Worm (Caenorhabditis elegans): ENCODE data around the gene Y43C5A.3.

DNA sequence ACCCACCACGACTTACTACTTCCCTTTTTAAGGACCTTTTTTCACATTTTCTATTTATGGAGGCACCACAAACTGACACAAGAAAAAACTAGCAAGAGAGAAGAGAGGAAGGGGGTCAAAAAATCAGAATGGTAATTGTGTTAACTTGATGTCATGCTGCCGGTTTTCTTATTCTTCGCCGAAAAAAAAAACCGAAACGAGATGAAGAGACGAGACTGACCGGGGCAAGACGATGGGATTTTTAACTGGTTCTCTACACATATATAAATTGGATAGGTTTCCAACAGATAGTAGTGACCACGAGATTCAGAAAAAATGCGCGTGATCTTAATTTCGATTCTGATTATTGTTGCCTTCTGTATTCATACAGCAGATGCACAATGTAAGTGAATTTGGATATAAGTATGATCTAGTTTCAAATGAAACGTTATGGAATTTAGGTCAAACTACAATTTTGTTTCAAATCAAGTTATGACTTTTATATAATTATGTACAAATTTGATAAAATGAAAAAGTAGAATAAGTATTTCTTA, at the start of gene Y43C5A.3:
- TF ChIP-seq cog-1 (tag; optimal IDR thresholded peaks at IDR 0.05): no peak
- no peak for TF ChIP-seq flt-1 (GFP tag; IDR thresholded peaks at IDR 0.05)
- no peak for TF ChIP-seq ref-1 (GFP tag; conservative IDR thresholded peaks at IDR 0.05)
- no peak for TF ChIP-seq T22C8.4 (GFP tag; IDR thresholded peaks at IDR 0.05)
- no peak for TF ChIP-seq tab-1 (GFP tag; IDR thresholded peaks at IDR 0.05)
- no peak for TF ChIP-seq ztf-29 (GFP tag; IDR thresholded peaks at IDR 0.05)

Measured in whole organism, midembryonic.